Fruit fly (Drosophila melanogaster) whole organism, embryonic: Measurements from ENCODE around the gene SecS.

Experiments used
- Ada2b ChIP-seq: fragments of 200-800 bp; sonication (Bioruptor generic); IDR thresholded peaks from 2 replicates; pipeline ENCODE4 v1.3.6; 2022; ENCODE audit warnings: missing biosample characterization, missing genetic modification characterization
- Atf6 ChIP-seq: fragments of 200-800 bp; sonication (Bioruptor generic); IDR thresholded peaks from 2 replicates; pipeline ENCODE4 v1.3.6; 2022; ENCODE audit warnings: missing biosample characterization, missing genetic modification characterization
- CG10366 ChIP-seq: fragments of 200-800 bp; sonication (Bioruptor generic); IDR thresholded peaks from 2 replicates; pipeline ENCODE4 v1.3.6; 2022; ENCODE audit warnings: missing biosample characterization, missing genetic modification characterization
- CG10959 ChIP-seq: fragments of 200-800 bp; sonication (Bioruptor generic); IDR thresholded peaks from 2 replicates; pipeline ENCODE4 v1.3.6; 2022; ENCODE audit warnings: missing biosample characterization, missing genetic modification characterization
- CG11560 ChIP-seq: fragments of 200-800 bp; sonication (Bioruptor generic); IDR thresholded peaks from 3 replicates; pipeline ENCODE4 v1.3.6; 2022; ENCODE audit warnings: missing biosample characterization, missing genetic modification characterization
- CG12071 ChIP-seq: fragments of 200-800 bp; sonication (Bioruptor generic); optimal IDR thresholded peaks from 3 replicates; lab custom pipeline; 2018; ENCODE audit warnings: missing biosample characterization, mild to moderate bottlenecking, missing genetic modification characterization
- CG13123 ChIP-seq: fragments of 200-800 bp; sonication (Bioruptor generic); optimal IDR thresholded peaks from 2 replicates; lab custom pipeline; 2016; ENCODE audit warnings: missing biosample characterization, missing genetic modification characterization
- CG14965 ChIP-seq: fragments of 200-800 bp; sonication (Bioruptor generic); optimal IDR thresholded peaks from 2 replicates; lab custom pipeline; 2016; ENCODE audit warnings: missing biosample characterization, missing genetic modification characterization, borderline replicate concordance
- CG31388 ChIP-seq: fragments of 200-800 bp; sonication (Bioruptor generic); optimal IDR thresholded peaks from 2 replicates; lab custom pipeline; 2016; ENCODE audit warnings: missing biosample characterization, missing genetic modification characterization
- CG3726 ChIP-seq: fragments of 200-800 bp; sonication (Bioruptor generic); IDR thresholded peaks from 3 replicates; pipeline ENCODE4, ENCODE4 v1.3.6; 2022; ENCODE audit warnings: missing biosample characterization, missing genetic modification characterization
- CG5180 ChIP-seq: fragments of 200-800 bp; sonication (Bioruptor generic); optimal IDR thresholded peaks from 3 replicates; lab custom pipeline; 2017; ENCODE audit warnings: missing biosample characterization, missing genetic modification characterization, mild to moderate bottlenecking, moderate library complexity, missing genetic modification reagents
- CG5245 ChIP-seq: fragments of 200-800 bp; sonication (Bioruptor generic); optimal IDR thresholded peaks from 3 replicates; lab custom pipeline; 2016; ENCODE audit warnings: missing biosample characterization, missing genetic modification characterization
- CG7963 ChIP-seq: fragments of 200-800 bp; sonication (Bioruptor generic); IDR thresholded peaks from 3 replicates; pipeline ENCODE4 v1.3.6; 2022; ENCODE audit warnings: missing biosample characterization, missing genetic modification characterization; ENCODE audit not compliant: partially characterized antibody
- CG8281 ChIP-seq: fragments of 200-800 bp; sonication (Bioruptor generic); optimal IDR thresholded peaks from 2 replicates; lab custom pipeline; 2018; ENCODE audit warnings: missing biosample characterization, mild to moderate bottlenecking, missing genetic modification characterization, moderate library complexity
- Doc2 ChIP-seq: fragments of 200-800 bp; sonication (Bioruptor generic); IDR thresholded peaks from 2 replicates; pipeline ENCODE4 v1.3.6; 2022; ENCODE audit warnings: missing biosample characterization, missing genetic modification characterization
- Dp ChIP-seq: fragments of 200-800 bp; sonication (Bioruptor generic); optimal IDR thresholded peaks from 2 replicates; lab custom pipeline; 2018; ENCODE audit warnings: missing biosample characterization, mild to moderate bottlenecking, missing genetic modification characterization, moderate library complexity
- Dref ChIP-seq: fragments of 200-800 bp; sonication (Bioruptor generic); IDR thresholded peaks from 2 replicates; pipeline ENCODE4 v1.3.6; 2022; ENCODE audit warnings: missing biosample characterization, missing genetic modification characterization
- Hr3 ChIP-seq: fragments of 200-800 bp; sonication (Bioruptor generic); optimal IDR thresholded peaks from 3 replicates; lab custom pipeline; 2016; ENCODE audit warnings: missing biosample characterization, missing genetic modification characterization
- Lhr ChIP-seq: fragments of 200-800 bp; sonication (Bioruptor generic); optimal IDR thresholded peaks from 3 replicates; lab custom pipeline; 2017; ENCODE audit warnings: mild to moderate bottlenecking, missing biosample characterization, missing genetic modification reagents, missing genetic modification characterization
- MESR4 ChIP-seq: fragments of 200-800 bp; sonication (Bioruptor generic); optimal IDR thresholded peaks from 2 replicates; lab custom pipeline; 2018; ENCODE audit warnings: missing biosample characterization, mild to moderate bottlenecking, missing genetic modification characterization, moderate library complexity
- Myb ChIP-seq: fragments of 200-800 bp; sonication (Bioruptor generic); optimal IDR thresholded peaks from 2 replicates; lab custom pipeline; 2016; ENCODE audit warnings: missing biosample characterization, missing genetic modification characterization
- Ptx1 ChIP-seq: fragments of 200-800 bp; sonication (Bioruptor generic); IDR thresholded peaks from 2 replicates; pipeline ENCODE4 v1.3.6; 2022; ENCODE audit warnings: missing biosample characterization, missing genetic modification characterization
- Sox102F ChIP-seq: fragments of 200-800 bp; sonication (Bioruptor generic); optimal IDR thresholded peaks from 2 replicates; lab custom pipeline; 2018; ENCODE audit warnings: missing biosample characterization, mild to moderate bottlenecking, missing genetic modification characterization, moderate library complexity
- Sry-δ ChIP-seq: fragments of 200-800 bp; sonication (Bioruptor generic); optimal IDR thresholded peaks from 2 replicates; lab custom pipeline; 2016; ENCODE audit warnings: missing biosample characterization, missing genetic modification characterization
- Trl ChIP-seq, 3 experiments: fragments of >200 bp in 2 of 3; fragments of 200-800 bp in 1 of 3; sonication (Bioruptor generic) in 1 of 3; optimal IDR thresholded peaks; 2 replicates in 1 of 3; 3 replicates in 2 of 3; lab custom pipeline; 2016 to 2017; ENCODE audit warnings: missing biosample characterization in 1 of 3, missing genetic modification characterization in 1 of 3
- br ChIP-seq: fragments of >200 bp; optimal IDR thresholded peaks from 2 replicates; lab custom pipeline; 2017
- chif ChIP-seq, 2 experiments: fragments of 200-800 bp; sonication (Bioruptor generic); optimal IDR thresholded peaks; 3 replicates each; lab custom pipeline; 2016; ENCODE audit warnings: missing biosample characterization in 2 of 2, missing genetic modification characterization in 2 of 2
- chm ChIP-seq: fragments of 200-800 bp; sonication (Bioruptor generic); IDR thresholded peaks from 2 replicates; pipeline ENCODE4 v1.3.6; 2022; ENCODE audit warnings: missing biosample characterization, missing genetic modification characterization
- ci ChIP-seq: fragments of 200-800 bp; sonication (Bioruptor generic); IDR thresholded peaks from 3 replicates; pipeline ENCODE4 v1.3.6; 2022; ENCODE audit warnings: missing biosample characterization, missing genetic modification characterization
- dati ChIP-seq: fragments of 200-800 bp; sonication (Bioruptor generic); IDR thresholded peaks from 2 replicates; pipeline ENCODE4 v1.3.6; 2022; ENCODE audit warnings: missing biosample characterization, missing genetic modification characterization
- dimm ChIP-seq: fragments of 200-800 bp; sonication (Bioruptor generic); IDR thresholded peaks from 2 replicates; pipeline ENCODE4 v1.3.6; 2022; ENCODE audit warnings: missing biosample characterization, missing genetic modification characterization
- dmrt11E ChIP-seq: fragments of 200-800 bp; sonication (Bioruptor generic); optimal IDR thresholded peaks from 3 replicates; lab custom pipeline; 2018; ENCODE audit warnings: missing biosample characterization, mild to moderate bottlenecking, missing genetic modification characterization, moderate library complexity
- fd3F ChIP-seq: fragments of 200-800 bp; sonication (Bioruptor generic); optimal IDR thresholded peaks from 2 replicates; lab custom pipeline; 2018; ENCODE audit warnings: missing biosample characterization, mild to moderate bottlenecking, missing genetic modification characterization, moderate library complexity
- kay ChIP-seq: fragments of 200-800 bp; sonication (Bioruptor generic); optimal IDR thresholded peaks from 2 replicates; lab custom pipeline; 2016; ENCODE audit warnings: missing biosample characterization, missing genetic modification characterization
- p53 ChIP-seq: fragments of 200-800 bp; sonication (Bioruptor generic); optimal IDR thresholded peaks from 2 replicates; lab custom pipeline; 2016; ENCODE audit warnings: missing biosample characterization, missing genetic modification characterization
- pita ChIP-seq: fragments of 200-800 bp; sonication (Bioruptor generic); optimal IDR thresholded peaks from 2 replicates; lab custom pipeline; 2017; ENCODE audit warnings: missing biosample characterization, mild to moderate bottlenecking, missing genetic modification characterization
- prd ChIP-seq, 3 experiments: fragments of >200 bp in 2 of 3; fragments of 200-800 bp in 1 of 3; sonication (Bioruptor generic) in 1 of 3; optimal IDR thresholded peaks in 2 of 3; IDR thresholded peaks in 1 of 3; 2 replicates in 2 of 3; 3 replicates in 1 of 3; pipeline versions ENCODE4 v1.3.6 to Lab custom; 2017 to 2022; ENCODE audit warnings: missing biosample characterization in 1 of 3, missing genetic modification characterization in 1 of 3
- shn ChIP-seq: fragments of 200-800 bp; sonication (Bioruptor generic); optimal IDR thresholded peaks from 3 replicates; lab custom pipeline; 2016; ENCODE audit warnings: missing biosample characterization, missing genetic modification characterization
- stc ChIP-seq: fragments of 200-800 bp; sonication (Bioruptor generic); IDR thresholded peaks from 2 replicates; pipeline ENCODE4 v1.3.6; 2022; ENCODE audit warnings: missing biosample characterization, missing genetic modification characterization
- ttk ChIP-seq: fragments of 200-800 bp; sonication (Bioruptor generic); IDR thresholded peaks from 2 replicates; pipeline ENCODE4 v2.1.2; 2022; ENCODE audit warnings: missing biosample characterization, missing genetic modification characterization
- wdn ChIP-seq: fragments of 200-800 bp; sonication (Bioruptor generic); IDR thresholded peaks from 2 replicates; pipeline ENCODE4 v1.3.6; 2022; ENCODE audit warnings: missing biosample characterization, missing genetic modification characterization
- wor ChIP-seq: fragments of 200-800 bp; sonication (Bioruptor generic); IDR thresholded peaks from 2 replicates; pipeline ENCODE4 v1.3.6; 2022; ENCODE audit warnings: missing biosample characterization, missing genetic modification characterization

SecS gene

DNA sequence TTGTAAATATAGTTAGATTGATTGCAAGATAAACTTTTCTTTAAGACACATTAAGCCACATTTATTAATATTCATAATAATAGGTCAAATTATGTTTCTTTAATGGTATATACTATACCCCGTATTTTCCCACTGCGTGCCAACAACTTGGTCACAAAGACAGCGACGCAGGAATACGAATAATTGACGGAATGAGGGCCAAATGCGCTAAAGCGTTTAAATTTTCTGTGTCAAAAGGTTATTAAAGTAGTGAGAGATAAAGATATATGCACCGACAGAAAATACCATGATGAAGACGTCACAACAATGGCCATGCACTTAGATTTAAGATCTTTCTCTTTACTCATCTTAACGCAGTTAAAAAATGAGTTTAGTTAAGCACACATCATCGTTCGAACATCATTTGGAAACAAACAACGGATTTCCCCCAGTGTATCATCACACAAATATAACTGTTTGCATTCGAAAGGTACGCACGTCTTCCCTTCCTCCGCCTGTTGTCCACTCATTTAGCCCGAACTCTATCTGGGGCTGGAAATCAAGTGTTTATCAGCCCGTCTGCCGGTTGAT, 19.2 kb downstream of the SecS start (continued):
- TF ChIP-seq ci (peak; percentile 85), CG10959 (GFP tag; lab: Robert Waterston, UW) (no peak), wor (GFP tag; lab: Robert Waterston, UW) (peak; percentile 15; the same call in 1 of the 2 replicates), CG5180 (GFP tag; lab: Kevin White, UChicago) (peak; percentile 62), CG12071 (no peak), Dref (GFP tag; lab: Robert Waterston, UW) (no peak), p53 (GFP tag; lab: Kevin White, UChicago) (no peak), dati (GFP tag; lab: Robert Waterston, UW) (no peak), CG10366 (GFP tag; lab: Robert Waterston, UW) (no peak; the same call in 1 of the 2 replicates), MESR4 (GFP tag; lab: Kevin White, UChicago) (no peak), Myb (peak; percentile 53), Lhr (GFP tag; lab: Kevin White, UChicago) (no peak), Sry-δ (no peak), wdn (peak; percentile 30; the same call in 1 of the 2 replicates), CG5245 (peak; percentile 61), CG7963 (no peak), shn (peak; percentile 40), dmrt11E (tag; lab: Kevin White, UChicago) (peak; percentile 52), Trl (optimal IDR thresholded peaks at IDR 0.05; lab: Kevin White, UChicago) (no peak), Trl (GFP tag; optimal IDR thresholded peaks at IDR 0.05; lab: Kevin White, UChicago) (peak; percentile 44), CG11560 (tag; lab: Robert Waterston, UW) (no peak), CG31388 (GFP tag; lab: Kevin White, UChicago) (peak; percentile 0), CG8281 (peak; percentile 61), CG3726 (GFP tag; lab: Robert Waterston, UW) (peak; percentile 59; the same call in 1 of the 3 replicates), prd (optimal IDR thresholded peaks at IDR 0.05; lab: Kevin White, UChicago) (no peak), prd (GFP tag; IDR thresholded peaks at IDR 0.05; lab: Robert Waterston, UW) (peak; percentile 71), Ada2b (0 out of 2 replicates have a peak, but pooled peaks have one; percentile 46), kay (GFP tag; lab: Kevin White, UChicago) (peak; percentile 10), chif (GFP tag; optimal IDR thresholded peaks at IDR 0.05; lab: Kevin White, UChicago) (peak in 1 of 2 experiments; percentile 65), stc (GFP tag; lab: Robert Waterston, UW) (peak; percentile 48; the same call in 1 of the 2 replicates), fd3F (GFP tag; lab: Kevin White, UChicago) (peak; percentile 14), pita (GFP tag; lab: Kevin White, UChicago) (no peak), CG14965 (GFP tag; lab: Kevin White, UChicago) (no peak), Hr3 (GFP tag; lab: Kevin White, UChicago) (peak; percentile 68), br (no peak), CG13123 (GFP tag; lab: Kevin White, UChicago) (peak; percentile 2), chm (GFP tag; lab: Robert Waterston, UW) (peak; percentile 62; the same call in 1 of the 2 replicates), Doc2 (GFP tag; lab: Robert Waterston, UW) (no peak), ttk (GFP tag; lab: Robert Waterston, UW) (peak; percentile 49; the same call in 1 of the 2 replicates), Dp (GFP tag; lab: Kevin White, UChicago) (no peak), Ptx1 (GFP tag; lab: Robert Waterston, UW) (peak; percentile 71), Sox102F (peak; percentile 73), Atf6 (GFP tag; lab: Robert Waterston, UW) (peak; percentile 57; the same call in 1 of the 2 replicates), dimm (GFP tag; lab: Robert Waterston, UW) (peak; percentile 68)
